Worm (Caenorhabditis elegans) whole organism, midembryonic: Measurements from ENCODE around the gene srg-26.

ENCODE experiments used
- T22C8.4 ChIP-seq: fragments of 200-800 bp; sonication (Bioruptor generic); IDR thresholded peaks from 2 replicates; pipeline ENCODE4 v1.3.6; 2022; ENCODE audit warnings: missing genetic modification characterization, missing compliant biosample characterization
- cog-1 ChIP-seq: sonication (generic microtip); optimal IDR thresholded peaks from 2 replicates; lab custom pipeline; 2016; ENCODE audit warnings: missing genetic modification characterization, missing compliant biosample characterization
- flt-1 ChIP-seq: fragments of 200-800 bp; sonication (Bioruptor generic); IDR thresholded peaks from 2 replicates; pipeline ENCODE4 v1.3.6; 2022; ENCODE audit warnings: missing genetic modification characterization, missing compliant biosample characterization
- klf-2 ChIP-seq: fragments of 200-800 bp; sonication (Bioruptor generic); conservative IDR thresholded peaks from 2 replicates; pipeline ENCODE4 v1.3.6; 2022; ENCODE audit warnings: missing genetic modification reagents, missing genetic modification characterization, missing compliant biosample characterization
- med-1 ChIP-seq: sonication (generic microtip); optimal IDR thresholded peaks from 2 replicates; lab custom pipeline; 2017; ENCODE audit warnings: missing genetic modification characterization, mild to moderate bottlenecking, missing compliant biosample characterization, antibody characterized with exemption, missing genetic modification reagents; ENCODE audit not compliant: insufficient read depth
- ref-1 ChIP-seq: fragments of 200-800 bp; sonication (Bioruptor generic); conservative IDR thresholded peaks from 2 replicates; pipeline ENCODE4 v1.3.6; 2022; ENCODE audit warnings: missing genetic modification reagents, missing genetic modification characterization, missing compliant biosample characterization
- tab-1 ChIP-seq: fragments of 200-800 bp; sonication (Bioruptor generic); IDR thresholded peaks from 2 replicates; pipeline ENCODE4 v1.3.6; 2022; ENCODE audit warnings: missing genetic modification characterization, missing compliant biosample characterization
- ztf-23 ChIP-seq: fragments of 200-800 bp; sonication (Bioruptor generic); IDR thresholded peaks from 2 replicates; pipeline ENCODE4 v1.3.6; 2022; ENCODE audit warnings: missing genetic modification reagents, missing genetic modification characterization, missing compliant biosample characterization
- ztf-29 ChIP-seq: fragments of 200-800 bp; sonication (Bioruptor generic); IDR thresholded peaks from 2 replicates; pipeline ENCODE4 v1.3.6; 2022; ENCODE audit warnings: missing genetic modification reagents, missing genetic modification characterization, missing compliant biosample characterization

DNA sequence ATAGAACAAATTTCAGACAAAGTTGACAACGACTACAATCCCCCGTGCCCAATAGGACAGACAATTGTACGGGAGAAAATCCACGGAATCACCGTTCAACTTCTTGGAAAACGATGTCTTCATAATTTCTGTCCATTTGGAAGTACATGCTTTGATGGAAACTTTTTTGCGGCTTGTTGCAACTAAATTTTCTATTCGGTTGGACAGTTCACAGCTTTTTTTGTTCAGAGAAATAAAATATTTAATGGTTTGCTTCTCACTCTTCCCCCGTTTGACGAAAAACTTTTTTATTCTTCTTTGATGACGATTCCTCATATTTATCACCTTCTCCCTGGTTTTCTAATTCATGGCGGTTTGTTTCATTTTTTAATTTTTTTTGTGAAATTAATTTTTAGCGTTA, 17.0 kb upstream of the srg-26 start, which contains the start of gene C10G8.2:
- no peak for TF ChIP-seq cog-1
- no peak for TF ChIP-seq ztf-23 (GFP tag; lab: Robert Waterston, UW)
- TF ChIP-seq ztf-29 (GFP tag; lab: Robert Waterston, UW), result no peak
- TF ChIP-seq flt-1 (GFP tag; lab: Robert Waterston, UW), result no peak
- no peak for TF ChIP-seq klf-2 (GFP tag; lab: Robert Waterston, UW)
- no peak for TF ChIP-seq T22C8.4
- no peak for TF ChIP-seq med-1 (GFP tag; lab: Kevin White, UChicago)
- no peak for TF ChIP-seq ref-1
- no peak for TF ChIP-seq tab-1 (GFP tag; lab: Robert Waterston, UW)
